Worm (Caenorhabditis elegans): ENCODE measurements around the gene ttr-46.

DNA sequence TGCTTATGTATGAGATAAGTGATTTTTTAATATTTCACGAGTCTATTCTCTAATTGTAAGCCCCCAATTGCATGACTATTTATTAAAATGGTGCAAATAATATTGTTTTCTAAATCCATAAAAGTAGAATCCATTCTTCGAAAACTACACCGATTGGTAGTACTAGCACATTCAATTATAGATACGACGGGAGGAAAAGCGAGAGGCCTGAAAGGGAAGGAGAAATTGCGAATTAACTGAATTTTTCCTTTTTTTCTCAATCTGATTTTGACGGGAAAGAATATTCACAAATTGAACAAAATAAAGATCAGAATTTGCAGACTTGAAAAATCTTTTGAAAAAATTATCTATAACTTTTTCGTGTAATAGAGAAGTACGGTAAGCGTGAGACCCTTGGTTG, 26.2 kb downstream of the ttr-46 start:
- no peak for TF ChIP-seq aha-1 (tag; optimal IDR thresholded peaks at IDR 0.05)
- TF ChIP-seq mdl-1 (tag; optimal IDR thresholded peaks at IDR 0.05) = no peak
- TF ChIP-seq pax-3 (tag; optimal IDR thresholded peaks at IDR 0.05) = no peak
